Worm (Caenorhabditis elegans) whole organism, L1 larva: ENCODE measurements around the gene thn-1.

ENCODE experiments used
- ama-1 ChIP-seq: fragments of 150-350 bp; optimal IDR thresholded peaks from 2 replicates; lab custom pipeline; 2014
- ceh-82 ChIP-seq, 3 experiments: fragments of 150-350 bp in 1 of 3; sonication (generic microtip) in 2 of 3; optimal IDR thresholded peaks; 2 replicates each; lab custom pipeline; 2014 to 2017; ENCODE audit warnings: missing biosample characterization in 3 of 3, missing genetic modification characterization in 3 of 3
- efl-3 ChIP-seq: fragments of 200-800 bp; sonication (Bioruptor generic); optimal IDR thresholded peaks from 2 replicates; lab custom pipeline; 2018; ENCODE audit warnings: mild to moderate bottlenecking, missing genetic modification characterization, missing compliant biosample characterization
- egl-27 ChIP-seq, 2 experiments: fragments of 150-350 bp in 1 of 2; sonication (generic microtip); optimal IDR thresholded peaks; 3 replicates each; lab custom pipeline; 2017 to 2018; ENCODE audit warnings: missing biosample characterization in 2 of 2, missing genetic modification characterization in 2 of 2, missing genetic modification reagents in 2 of 2
- mep-1 ChIP-seq: fragments of 150-350 bp; optimal IDR thresholded peaks from 2 replicates; lab custom pipeline; 2014; ENCODE audit warnings: missing biosample characterization, missing genetic modification characterization
- nhr-12 ChIP-seq: sonication (generic microtip); optimal IDR thresholded peaks from 2 replicates; lab custom pipeline; 2017; ENCODE audit warnings: missing biosample characterization, missing genetic modification characterization
- nhr-20 ChIP-seq: sonication (generic microtip); optimal IDR thresholded peaks from 2 replicates; lab custom pipeline; 2016; ENCODE audit warnings: mild to moderate bottlenecking, missing genetic modification characterization, missing compliant biosample characterization
- nhr-84 ChIP-seq: sonication (generic microtip); optimal IDR thresholded peaks from 2 replicates; lab custom pipeline; 2017; ENCODE audit warnings: missing biosample characterization, missing genetic modification characterization
- pag-3 ChIP-seq: sonication (generic microtip); optimal IDR thresholded peaks from 2 replicates; lab custom pipeline; 2017; ENCODE audit warnings: missing genetic modification characterization, mild to moderate bottlenecking, missing compliant biosample characterization, antibody characterized with exemption, borderline replicate concordance; ENCODE audit not compliant: insufficient read depth
- rnt-1 ChIP-seq: sonication (generic microtip); optimal IDR thresholded peaks from 2 replicates; lab custom pipeline; 2016; ENCODE audit warnings: mild to moderate bottlenecking, missing genetic modification characterization, moderate library complexity, missing compliant biosample characterization

- TF ChIP-seq pag-3 (tag; lab: Kevin White, UChicago) = no peak
- no peak for TF ChIP-seq nhr-84
- TF ChIP-seq nhr-12 (tag; lab: Kevin White, UChicago) = no peak
- TF ChIP-seq ama-1 (lab: Kevin White, UChicago) = no peak
- TF ChIP-seq rnt-1 (tag; lab: Kevin White, UChicago) = no peak
- no peak for TF ChIP-seq egl-27 (tag; optimal IDR thresholded peaks at IDR 0.05; lab: Kevin White, UChicago)
- TF ChIP-seq efl-3 (GFP tag; lab: Kevin White, UChicago) = no peak
- no peak for TF ChIP-seq nhr-20 (tag; lab: Kevin White, UChicago)
- no peak for TF ChIP-seq ceh-82 (tag; optimal IDR thresholded peaks at IDR 0.05; lab: Kevin White, UChicago)
- TF ChIP-seq mep-1 (tag; lab: Kevin White, UChicago) = no peak
Measured at ce11 chrIV:12408625-12409024, 28.7 kb downstream of the thn-1 start, which contains the start of gene dsb-1.
